Worm (Caenorhabditis elegans): ENCODE data around the gene F56C3.1.

- TF ChIP-seq aly-1 (tag; optimal IDR thresholded peaks at IDR 0.05), result no peak
- no peak for TF ChIP-seq scrt-1 (GFP tag; IDR thresholded peaks at IDR 0.05)
- no peak for TF ChIP-seq F13C5.2 (tag; optimal IDR thresholded peaks at IDR 0.05)
- no peak for TF ChIP-seq ceh-13 (GFP tag; optimal IDR thresholded peaks at IDR 0.05)
- TF ChIP-seq flt-1 (GFP tag; IDR thresholded peaks at IDR 0.05), result no peak
- no peak for TF ChIP-seq ama-1 (optimal IDR thresholded peaks at IDR 0.05)
Measured at ce11 chrX:1395793-1396192, 8.7 kb downstream of the F56C3.1 start.

Data from whole organism, early embryonic.